Worm (Caenorhabditis elegans) whole organism, L4 larva: ENCODE data around the gene somi-1.
A peak's percentile ranks its signal among the peaks of the same experiment; 100 is the strongest.

Source experiments
- D1046.2 ChIP-seq: fragments of 200-800 bp; sonication (Bioruptor generic); IDR thresholded peaks from 2 replicates; pipeline ENCODE4 v1.3.6; 2022; ENCODE audit warnings: missing genetic modification characterization, missing compliant biosample characterization
- F26F4.8 ChIP-seq: fragments of 200-800 bp; sonication (Bioruptor generic); conservative IDR thresholded peaks from 2 replicates; pipeline ENCODE4 v1.3.6; 2022; ENCODE audit warnings: missing genetic modification characterization, missing compliant biosample characterization
- F37D6.2 ChIP-seq: sonication (generic microtip); optimal IDR thresholded peaks from 2 replicates; lab custom pipeline; 2016; ENCODE audit warnings: mild to moderate bottlenecking, missing genetic modification characterization, missing compliant biosample characterization
- ZK546.5 ChIP-seq, 2 experiments: sonication (generic microtip); optimal IDR thresholded peaks; 2 replicates each; lab custom pipeline; 2017; ENCODE audit warnings: missing biosample characterization in 2 of 2, missing genetic modification characterization in 2 of 2
- aly-2 ChIP-seq: sonication (generic microtip); optimal IDR thresholded peaks from 2 replicates; lab custom pipeline; 2018; ENCODE audit warnings: missing biosample characterization, missing genetic modification characterization
- ama-1 ChIP-seq: fragments of 150-350 bp; optimal IDR thresholded peaks from 2 replicates; lab custom pipeline; 2014; ENCODE audit warnings: inconsistent platforms, mixed read lengths
- ceh-44 ChIP-seq: fragments of 200-800 bp; sonication (Bioruptor generic); IDR thresholded peaks from 2 replicates; pipeline ENCODE4 v1.3.6; 2022; ENCODE audit warnings: missing genetic modification reagents, missing genetic modification characterization, missing compliant biosample characterization
- ces-1 ChIP-seq: fragments of 150-350 bp; sonication (generic microtip); optimal IDR thresholded peaks from 4 replicates; lab custom pipeline; 2014; ENCODE audit warnings: missing biosample characterization, missing genetic modification reagents, missing genetic modification characterization
- cey-2 ChIP-seq: sonication (generic microtip); optimal IDR thresholded peaks from 3 replicates; lab custom pipeline; 2017; ENCODE audit warnings: missing genetic modification characterization, mild to moderate bottlenecking, missing compliant biosample characterization, antibody characterized with exemption, borderline replicate concordance; ENCODE audit not compliant: insufficient read depth
- daf-16 ChIP-seq, 3 experiments: sonication (generic microtip); optimal IDR thresholded peaks; 2 replicates each; lab custom pipeline; 2016 to 2017; ENCODE audit warnings: missing genetic modification characterization in 3 of 3, missing genetic modification reagents in 3 of 3, mild to moderate bottlenecking in 2 of 3, missing compliant biosample characterization in 2 of 3, missing biosample characterization in 1 of 3, moderate library complexity in 1 of 3
- daf-19 ChIP-seq: fragments of 200-800 bp; sonication (Bioruptor generic); conservative IDR thresholded peaks from 2 replicates; pipeline ENCODE4 v1.3.6; 2022; ENCODE audit warnings: missing genetic modification characterization, missing compliant biosample characterization
- dmd-6 ChIP-seq: fragments of 200-800 bp; sonication (Bioruptor generic); IDR thresholded peaks from 2 replicates; pipeline ENCODE4 v1.3.6; 2022; ENCODE audit warnings: missing genetic modification reagents, missing genetic modification characterization, missing compliant biosample characterization
- dmd-8 ChIP-seq: fragments of 200-800 bp; sonication (Bioruptor generic); IDR thresholded peaks from 2 replicates; pipeline ENCODE4 v1.3.6; 2022; ENCODE audit warnings: missing genetic modification characterization, missing compliant biosample characterization
- dmd-9 ChIP-seq: fragments of 200-800 bp; sonication (Bioruptor generic); IDR thresholded peaks from 2 replicates; pipeline ENCODE4 v1.3.6; 2022; ENCODE audit warnings: missing genetic modification reagents, missing genetic modification characterization, missing compliant biosample characterization
- dpl-1 ChIP-seq: fragments of 150-350 bp; optimal IDR thresholded peaks from 2 replicates; lab custom pipeline; 2014; ENCODE audit warnings: missing biosample characterization, missing genetic modification reagents, missing genetic modification characterization
- duxl-1 ChIP-seq: sonication (generic microtip); optimal IDR thresholded peaks from 2 replicates; lab custom pipeline; 2016; ENCODE audit warnings: mild to moderate bottlenecking, missing genetic modification characterization, moderate library complexity, missing compliant biosample characterization; ENCODE audit not compliant: poor library complexity
- dve-1 ChIP-seq: sonication (generic microtip); optimal IDR thresholded peaks from 2 replicates; lab custom pipeline; 2017; ENCODE audit warnings: antibody characterized with exemption, mild to moderate bottlenecking, missing genetic modification characterization, missing compliant biosample characterization; ENCODE audit not compliant: insufficient read depth
- egl-27 ChIP-seq: sonication (generic microtip); optimal IDR thresholded peaks from 3 replicates; lab custom pipeline; 2017; ENCODE audit warnings: missing biosample characterization, missing genetic modification reagents, missing genetic modification characterization
- egl-43 ChIP-seq: fragments of 200-800 bp; sonication (Bioruptor generic); IDR thresholded peaks from 2 replicates; pipeline ENCODE4 v1.3.6; 2022; ENCODE audit warnings: missing genetic modification reagents, missing genetic modification characterization, missing compliant biosample characterization
- fos-1 ChIP-seq: fragments of 150-350 bp; optimal IDR thresholded peaks from 2 replicates; lab custom pipeline; 2014; ENCODE audit warnings: missing biosample characterization, missing genetic modification characterization
- hlh-30 ChIP-seq: sonication (generic microtip); optimal IDR thresholded peaks from 2 replicates; lab custom pipeline; 2017; ENCODE audit warnings: antibody characterized with exemption, mild to moderate bottlenecking, missing genetic modification characterization, missing compliant biosample characterization; ENCODE audit not compliant: insufficient read depth
- hmg-1.1 ChIP-seq: fragments of 200-800 bp; sonication (Bioruptor generic); IDR thresholded peaks from 2 replicates; pipeline ENCODE4 v1.3.6; 2022; ENCODE audit warnings: missing genetic modification reagents, missing genetic modification characterization, missing compliant biosample characterization
- jun-1 ChIP-seq: fragments of 150-350 bp; optimal IDR thresholded peaks from 2 replicates; lab custom pipeline; 2014; ENCODE audit warnings: missing biosample characterization, missing genetic modification reagents, missing genetic modification characterization
- lin-29 ChIP-seq: fragments of 200-800 bp; sonication (Bioruptor generic); IDR thresholded peaks from 2 replicates; pipeline ENCODE4 v1.3.6; 2022; ENCODE audit warnings: missing genetic modification reagents, missing genetic modification characterization, missing compliant biosample characterization
- lin-38 ChIP-seq: fragments of 200-800 bp; sonication (Bioruptor generic); IDR thresholded peaks from 2 replicates; pipeline ENCODE4 v1.3.6; 2022; ENCODE audit warnings: missing genetic modification reagents, missing genetic modification characterization, missing compliant biosample characterization
- lir-3 ChIP-seq: sonication (generic microtip); optimal IDR thresholded peaks from 2 replicates; lab custom pipeline; 2016; ENCODE audit warnings: mild to moderate bottlenecking, missing genetic modification characterization, missing compliant biosample characterization
- madf-5 ChIP-seq, 2 experiments: fragments of 200-800 bp; sonication (Bioruptor generic); IDR thresholded peaks; 2 replicates each; pipeline ENCODE4 v1.3.6; 2022; ENCODE audit warnings: missing compliant biosample characterization in 2 of 2, missing genetic modification characterization in 2 of 2
- mdt-29 ChIP-seq: fragments of 200-800 bp; sonication (Bioruptor generic); IDR thresholded peaks from 2 replicates; pipeline ENCODE4 v1.3.6; 2022; ENCODE audit warnings: missing genetic modification reagents, missing genetic modification characterization, missing compliant biosample characterization
- mep-1 ChIP-seq: fragments of 150-350 bp; sonication (generic microtip); optimal IDR thresholded peaks from 3 replicates; lab custom pipeline; 2014; ENCODE audit warnings: missing biosample characterization, missing genetic modification characterization
- mxl-3 ChIP-seq: fragments of 200-800 bp; sonication (Bioruptor generic); optimal IDR thresholded peaks from 2 replicates; lab custom pipeline; 2018; ENCODE audit warnings: mild to moderate bottlenecking, missing genetic modification characterization, missing compliant biosample characterization
- nhr-10 ChIP-seq: fragments of 150-350 bp; optimal IDR thresholded peaks from 2 replicates; lab custom pipeline; 2014; ENCODE audit warnings: missing biosample characterization, missing genetic modification characterization
- nhr-28 ChIP-seq: fragments of 150-350 bp; optimal IDR thresholded peaks from 2 replicates; lab custom pipeline; 2014; ENCODE audit warnings: missing biosample characterization, missing genetic modification characterization
- nhr-48 ChIP-seq: sonication (generic microtip); optimal IDR thresholded peaks from 2 replicates; lab custom pipeline; 2016; ENCODE audit warnings: mild to moderate bottlenecking, missing genetic modification characterization, missing compliant biosample characterization
- nhr-6 ChIP-seq: fragments of 150-350 bp; optimal IDR thresholded peaks from 2 replicates; lab custom pipeline; 2014; ENCODE audit warnings: missing biosample characterization, missing genetic modification characterization
- nhr-76 ChIP-seq: fragments of 150-350 bp; optimal IDR thresholded peaks from 2 replicates; lab custom pipeline; 2014; ENCODE audit warnings: missing biosample characterization, missing genetic modification characterization
- rbr-2 ChIP-seq: sonication (generic microtip); optimal IDR thresholded peaks from 2 replicates; lab custom pipeline; 2016; ENCODE audit warnings: missing genotype, missing genetic modification characterization, missing compliant biosample characterization
- saeg-2 ChIP-seq: fragments of 200-800 bp; sonication (Bioruptor generic); IDR thresholded peaks from 2 replicates; pipeline ENCODE4 v1.3.6; 2022; ENCODE audit warnings: missing genetic modification reagents, missing genetic modification characterization, missing compliant biosample characterization
- snpc-4 ChIP-seq: fragments of 150-350 bp; optimal IDR thresholded peaks from 2 replicates; lab custom pipeline; 2014; ENCODE audit warnings: missing biosample characterization, missing genetic modification characterization
- spr-1 ChIP-seq: sonication (generic microtip); optimal IDR thresholded peaks from 2 replicates; lab custom pipeline; 2016; ENCODE audit warnings: mild to moderate bottlenecking, missing genetic modification characterization, missing compliant biosample characterization
- tra-1 ChIP-seq: fragments of 200-800 bp; sonication (Bioruptor generic); IDR thresholded peaks from 2 replicates; pipeline ENCODE4 v1.3.6; 2022; ENCODE audit warnings: missing genetic modification reagents, missing genetic modification characterization, missing compliant biosample characterization
- unc-62 ChIP-seq, 3 experiments: fragments of 150-350 bp in 1 of 3; sonication (generic microtip); optimal IDR thresholded peaks in 2 of 3; peaks in 1 of 3; 1 replicate in 1 of 3; 2 replicates in 2 of 3; lab custom pipeline; 2014 to 2017; ENCODE audit warnings: missing biosample characterization in 3 of 3, missing genetic modification characterization in 3 of 3, missing genetic modification reagents in 3 of 3, missing genotype in 1 of 3
- zag-1 ChIP-seq: fragments of 150-350 bp; optimal IDR thresholded peaks from 2 replicates; lab custom pipeline; 2014; ENCODE audit warnings: missing biosample characterization, missing genetic modification characterization
- zfp-2 ChIP-seq: sonication (generic microtip); optimal IDR thresholded peaks from 2 replicates; lab custom pipeline; 2016; ENCODE audit warnings: mild to moderate bottlenecking, missing genetic modification characterization, missing compliant biosample characterization
- zfp-3 ChIP-seq: fragments of 200-800 bp; sonication (Bioruptor generic); conservative IDR thresholded peaks from 2 replicates; pipeline ENCODE4 v1.3.6; 2022; ENCODE audit warnings: missing genetic modification reagents, missing genetic modification characterization, missing compliant biosample characterization
- zip-2 ChIP-seq: fragments of 150-350 bp; optimal IDR thresholded peaks from 2 replicates; lab custom pipeline; 2014; ENCODE audit warnings: missing biosample characterization, missing genetic modification characterization
- ztf-7 ChIP-seq: fragments of 150-350 bp; optimal IDR thresholded peaks from 2 replicates; lab custom pipeline; 2014; ENCODE audit warnings: missing biosample characterization, missing genetic modification characterization

The somi-1 gene

DNA sequence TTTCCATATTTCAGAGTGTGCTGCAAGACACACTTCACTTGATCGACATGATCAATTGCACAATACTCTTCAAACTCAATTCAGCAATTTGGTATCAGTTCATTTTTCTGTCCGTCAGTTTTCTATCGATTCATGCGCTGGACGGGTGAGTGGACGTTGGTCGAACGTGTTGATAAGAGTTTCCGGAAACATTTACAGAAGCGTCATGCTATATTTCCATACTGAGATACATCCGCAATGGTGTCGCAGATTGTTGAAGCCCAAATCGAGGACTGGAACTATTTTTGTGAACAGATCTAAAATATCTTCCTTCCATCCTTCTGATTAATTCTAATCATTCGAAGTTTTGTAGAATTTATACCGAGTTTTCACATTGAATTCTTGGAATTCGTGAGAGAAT lies 21.5 kb downstream of the somi-1 start (continued):
- TF ChIP-seq nhr-6 (tag; lab: Kevin White, UChicago) (no peak), mdt-29 (GFP tag; lab: Robert Waterston, UW) (no peak; the same call in 1 of the 2 replicates), dpl-1 (GFP tag; lab: Kevin White, UChicago) (no peak), ZK546.5 (tag; optimal IDR thresholded peaks at IDR 0.05; lab: Kevin White, UChicago) (no peak), snpc-4 (tag; lab: Kevin White, UChicago) (no peak), nhr-28 (peak; percentile 55), mep-1 (tag; lab: Kevin White, UChicago) (peak; percentile 60), lin-38 (no peak), zag-1 (no peak), egl-43 (no peak), lin-29 (GFP tag; lab: Robert Waterston, UW) (no peak), F37D6.2 (tag; lab: Kevin White, UChicago) (no peak), nhr-76 (no peak), ama-1 (no peak), tra-1 (GFP tag; lab: Robert Waterston, UW) (peak; percentile 48; the same call in 1 of the 2 replicates), zfp-3 (GFP tag; lab: Robert Waterston, UW) (peak; percentile 64), F26F4.8 (no peak), aly-2 (tag; lab: Kevin White, UChicago) (no peak), dmd-8 (GFP tag; lab: Robert Waterston, UW) (no peak), dmd-6 (peak; percentile 77), fos-1 (no peak), dmd-9 (no peak), lir-3 (tag; lab: Kevin White, UChicago) (no peak), daf-16 (GFP tag; optimal IDR thresholded peaks at IDR 0.05; lab: Kevin White, UChicago) (no peak), daf-16 (tag; optimal IDR thresholded peaks at IDR 0.05; lab: Kevin White, UChicago) (peak; percentile 68), ztf-7 (tag; lab: Kevin White, UChicago) (no peak), D1046.2 (no peak), cey-2 (no peak), ceh-44 (GFP tag; lab: Robert Waterston, UW) (no peak), jun-1 (tag; lab: Kevin White, UChicago) (no peak), nhr-48 (no peak), spr-1 (tag; lab: Kevin White, UChicago) (no peak), zfp-2 (tag; lab: Kevin White, UChicago) (no peak), hlh-30 (no peak), hmg-1.1 (no peak), ces-1 (GFP tag; lab: Kevin White, UChicago) (no peak), rbr-2 (tag; lab: Kevin White, UChicago) (no peak), daf-19 (GFP tag; lab: Robert Waterston, UW) (no peak), saeg-2 (no peak), nhr-10 (tag; lab: Kevin White, UChicago) (peak; percentile 36), zip-2 (tag; lab: Kevin White, UChicago) (no peak), madf-5 (GFP tag; IDR thresholded peaks at IDR 0.05; lab: Robert Waterston, UW) (no peak), mxl-3 (GFP tag; lab: Kevin White, UChicago) (peak; percentile 66), egl-27 (tag; lab: Kevin White, UChicago) (no peak), dve-1 (tag; lab: Kevin White, UChicago) (peak; percentile 41)

DNA sequence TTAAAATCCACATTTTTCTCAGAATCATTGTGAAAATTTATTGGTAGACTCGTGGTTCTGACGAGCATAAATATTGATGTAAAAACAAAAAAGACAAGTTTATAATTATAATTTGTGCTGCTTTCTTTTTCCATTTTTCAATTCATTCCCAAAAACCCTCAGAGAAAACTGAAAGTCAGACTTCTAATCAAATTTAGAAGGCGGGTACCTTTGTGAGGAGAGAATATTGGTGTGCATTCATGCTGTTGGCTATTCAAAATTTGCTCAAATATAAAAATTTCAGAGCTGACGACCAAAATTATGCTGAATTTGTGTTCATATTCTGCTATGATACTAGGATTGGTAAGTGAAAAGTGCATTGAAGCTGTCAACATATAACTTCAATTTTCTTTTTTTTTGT lies 24.2 kb downstream of the somi-1 start, which contains the start of gene srx-125:
Gene srx-125 (plus strand): TSS at position 301 of the 400 bp plus-strand sequence.
- TF ChIP-seq unc-62 (GFP tag; optimal IDR thresholded peaks at IDR 0.05 in 1 of 2; lab: Kevin White, UChicago), result peak in 1 of 2 experiments; percentile 46
- TF ChIP-seq unc-62 (tag; optimal IDR thresholded peaks at IDR 0.05; lab: Kevin White, UChicago), result no peak
- no peak for TF ChIP-seq duxl-1 (tag; lab: Kevin White, UChicago)
